Worm (Caenorhabditis elegans) whole organism, midembryonic: ENCODE results near the gene cox-6A.
A peak's percentile ranks its signal among the peaks of the same experiment; 100 is the strongest.
"Not testable (repeated sequence)": the region's sequence is repeated elsewhere in the genome, so short reads cannot be mapped to it uniquely, and the experiment has no call there.

Source experiments
- T22C8.4 ChIP-seq: fragments of 200-800 bp; sonication (Bioruptor generic); IDR thresholded peaks from 2 replicates; pipeline ENCODE4 v1.3.6; 2022; ENCODE audit warnings: missing genetic modification characterization, missing compliant biosample characterization
- cog-1 ChIP-seq: sonication (generic microtip); optimal IDR thresholded peaks from 2 replicates; lab custom pipeline; 2016; ENCODE audit warnings: missing genetic modification characterization, missing compliant biosample characterization
- flt-1 ChIP-seq: fragments of 200-800 bp; sonication (Bioruptor generic); IDR thresholded peaks from 2 replicates; pipeline ENCODE4 v1.3.6; 2022; ENCODE audit warnings: missing genetic modification characterization, missing compliant biosample characterization
- klf-2 ChIP-seq: fragments of 200-800 bp; sonication (Bioruptor generic); conservative IDR thresholded peaks from 2 replicates; pipeline ENCODE4 v1.3.6; 2022; ENCODE audit warnings: missing genetic modification reagents, missing genetic modification characterization, missing compliant biosample characterization
- med-1 ChIP-seq: sonication (generic microtip); optimal IDR thresholded peaks from 2 replicates; lab custom pipeline; 2017; ENCODE audit warnings: missing genetic modification characterization, mild to moderate bottlenecking, missing compliant biosample characterization, antibody characterized with exemption, missing genetic modification reagents; ENCODE audit not compliant: insufficient read depth
- ref-1 ChIP-seq: fragments of 200-800 bp; sonication (Bioruptor generic); conservative IDR thresholded peaks from 2 replicates; pipeline ENCODE4 v1.3.6; 2022; ENCODE audit warnings: missing genetic modification reagents, missing genetic modification characterization, missing compliant biosample characterization
- tab-1 ChIP-seq: fragments of 200-800 bp; sonication (Bioruptor generic); IDR thresholded peaks from 2 replicates; pipeline ENCODE4 v1.3.6; 2022; ENCODE audit warnings: missing genetic modification characterization, missing compliant biosample characterization
- ztf-23 ChIP-seq: fragments of 200-800 bp; sonication (Bioruptor generic); IDR thresholded peaks from 2 replicates; pipeline ENCODE4 v1.3.6; 2022; ENCODE audit warnings: missing genetic modification reagents, missing genetic modification characterization, missing compliant biosample characterization
- ztf-29 ChIP-seq: fragments of 200-800 bp; sonication (Bioruptor generic); IDR thresholded peaks from 2 replicates; pipeline ENCODE4 v1.3.6; 2022; ENCODE audit warnings: missing genetic modification reagents, missing genetic modification characterization, missing compliant biosample characterization

cox-6A gene

ce11 chrIII:5062406-5062805 is 19.1 kb upstream of the cox-6A start, which contains the start of gene C45G9.4:
Gene C45G9.4, plus strand, starts transcription at chrIII:5062706.
- TF ChIP-seq med-1; flt-1; ztf-29 (GFP tag; lab: Robert Waterston, UW): not testable (repeated sequence)

- TF ChIP-seq klf-2 (GFP tag; lab: Robert Waterston, UW) (no peak), ref-1 (no peak), tab-1 (GFP tag; lab: Robert Waterston, UW) (no peak), cog-1 (tag; lab: Kevin White, UChicago) (peak; percentile 62), med-1 (no peak), flt-1 (peak; percentile 61), ztf-29 (GFP tag; lab: Robert Waterston, UW) (no peak), ztf-23 (peak; percentile 74), T22C8.4 (no peak)
Measured at ce11 chrIII:5068675-5069233, 12.8 kb upstream of the cox-6A start, which contains the start of the genes C45G9.11 and C45G9.2. Gene C45G9.11, minus strand, starts transcription at chrIII:5068725. Gene C45G9.2, plus strand, starts transcription at chrIII:5069066.

ce11 chrIII:5071509-5071908 is 10.0 kb upstream of the cox-6A start, which contains the start of gene C45G9.12:
Gene C45G9.12, minus strand, starts transcription at chrIII:5071609.
- TF ChIP-seq T22C8.4: no peak
- TF ChIP-seq med-1: no peak
- TF ChIP-seq ztf-29 (GFP tag; lab: Robert Waterston, UW): no peak
- no peak for TF ChIP-seq klf-2 (GFP tag; lab: Robert Waterston, UW)
- TF ChIP-seq flt-1: no peak
- TF ChIP-seq ref-1: no peak
- TF ChIP-seq cog-1 (tag; lab: Kevin White, UChicago): no peak
- no peak for TF ChIP-seq ztf-23
- TF ChIP-seq tab-1 (GFP tag; lab: Robert Waterston, UW): no peak

- TF ChIP-seq med-1 (no peak), flt-1 (no peak), tab-1 (GFP tag; lab: Robert Waterston, UW) (no peak), cog-1 (tag; lab: Kevin White, UChicago) (no peak), ztf-29 (GFP tag; lab: Robert Waterston, UW) (no peak), ref-1 (no peak), klf-2 (GFP tag; lab: Robert Waterston, UW) (no peak), T22C8.4 (no peak), ztf-23 (no peak)
Measured at ce11 chrIII:5074398-5074797, 7.1 kb upstream of the cox-6A start, which contains the start of gene ttbk-6. Gene ttbk-6, plus strand, starts transcription at chrIII:5074698.

ce11 chrIII:5076569-5076968 is 5.0 kb upstream of the cox-6A start:
- TF ChIP-seq ztf-23: no peak
- no peak for TF ChIP-seq flt-1
- TF ChIP-seq ztf-29 (GFP tag; lab: Robert Waterston, UW): no peak
- TF ChIP-seq tab-1 (GFP tag; lab: Robert Waterston, UW): no peak
- TF ChIP-seq cog-1 (tag; lab: Kevin White, UChicago): no peak
- no peak for TF ChIP-seq T22C8.4
- TF ChIP-seq med-1: no peak
- no peak for TF ChIP-seq klf-2 (GFP tag; lab: Robert Waterston, UW)
- no peak for TF ChIP-seq ref-1

ce11 chrIII:5077150-5077814 is 4.2 kb upstream of the cox-6A start, which contains the start of gene alh-1:
Gene alh-1, plus strand, starts transcription at chrIII:5077764.
- TF ChIP-seq flt-1 (no peak), tab-1 (GFP tag; lab: Robert Waterston, UW) (no peak), ztf-23 (no peak)

- TF ChIP-seq flt-1: no peak
- no peak for TF ChIP-seq tab-1 (GFP tag; lab: Robert Waterston, UW)
- no peak for TF ChIP-seq cog-1 (tag; lab: Kevin White, UChicago)
- no peak for TF ChIP-seq ztf-29 (GFP tag; lab: Robert Waterston, UW)
- TF ChIP-seq klf-2 (GFP tag; lab: Robert Waterston, UW): no peak
- no peak for TF ChIP-seq ztf-23
- TF ChIP-seq med-1: no peak
- no peak for TF ChIP-seq T22C8.4
- no peak for TF ChIP-seq ref-1
Measured at ce11 chrIII:5078062-5078461, 3.5 kb upstream of the cox-6A start.

- peak; percentile 85 for TF ChIP-seq tab-1 (GFP tag; lab: Robert Waterston, UW)
- peak; percentile 78 for TF ChIP-seq ztf-23
- TF ChIP-seq flt-1: peak; percentile 90
- peak; percentile 73 for TF ChIP-seq T22C8.4
- TF ChIP-seq med-1: peak; percentile 15
- peak; percentile 74 for TF ChIP-seq klf-2 (GFP tag; lab: Robert Waterston, UW)
- TF ChIP-seq cog-1 (tag; lab: Kevin White, UChicago): peak; percentile 79
- peak; percentile 68 for TF ChIP-seq ztf-29 (GFP tag; lab: Robert Waterston, UW)
- peak; percentile 62 for TF ChIP-seq ref-1
Measured at ce11 chrIII:5080700-5081572, 588 bp upstream of the cox-6A start.

- TF ChIP-seq klf-2 (GFP tag; lab: Robert Waterston, UW): no peak
- TF ChIP-seq med-1: no peak
- TF ChIP-seq ztf-29 (GFP tag; lab: Robert Waterston, UW): no peak
- no peak for TF ChIP-seq flt-1
- TF ChIP-seq tab-1 (GFP tag; lab: Robert Waterston, UW): no peak
- TF ChIP-seq ref-1: no peak
- no peak for TF ChIP-seq cog-1 (tag; lab: Kevin White, UChicago)
- no peak for TF ChIP-seq T22C8.4
- no peak for TF ChIP-seq ztf-23
Measured at ce11 chrIII:5083304-5083703, 1.8 kb downstream of the cox-6A start.

ce11 chrIII:5085529-5085928 is 4.0 kb downstream of the cox-6A start, which contains the start of gene cah-1:
Gene cah-1, minus strand, starts transcription at chrIII:5085629.
- TF ChIP-seq ref-1 (no peak), med-1 (no peak), flt-1 (no peak), cog-1 (tag; lab: Kevin White, UChicago) (no peak), ztf-23 (no peak), klf-2 (GFP tag; lab: Robert Waterston, UW) (no peak)
